Worm (Caenorhabditis elegans) whole organism, L2 larva: ENCODE data around the gene hsp-4.
A peak's percentile ranks its signal among the peaks of the same experiment; 100 is the strongest.

Source experiments
- C34F6.9 ChIP-seq: fragments of 150-350 bp; optimal IDR thresholded peaks from 2 replicates; lab custom pipeline; 2014; ENCODE audit warnings: missing biosample characterization, missing genetic modification characterization
- F13H6.1 ChIP-seq: sonication (generic microtip); optimal IDR thresholded peaks from 2 replicates; lab custom pipeline; 2016; ENCODE audit warnings: missing genetic modification characterization, missing compliant biosample characterization
- Y55F3AM.14 ChIP-seq: fragments of 200-800 bp; sonication (Bioruptor generic); optimal IDR thresholded peaks from 2 replicates; lab custom pipeline; 2018; ENCODE audit warnings: mild to moderate bottlenecking, missing genetic modification characterization, missing compliant biosample characterization
- blmp-1 ChIP-seq: sonication (generic microtip); optimal IDR thresholded peaks from 2 replicates; lab custom pipeline; 2017; ENCODE audit warnings: missing genetic modification characterization, mild to moderate bottlenecking, missing compliant biosample characterization, antibody characterized with exemption, moderate library complexity; ENCODE audit not compliant: insufficient read depth
- ceh-82 ChIP-seq: fragments of 150-350 bp; optimal IDR thresholded peaks from 2 replicates; lab custom pipeline; 2014; ENCODE audit warnings: missing biosample characterization, missing genetic modification characterization
- crh-2 ChIP-seq: sonication (generic microtip); optimal IDR thresholded peaks from 2 replicates; lab custom pipeline; 2017; ENCODE audit warnings: missing biosample characterization, missing genetic modification characterization
- dmd-4 ChIP-seq: sonication (generic microtip); optimal IDR thresholded peaks from 2 replicates; lab custom pipeline; 2017; ENCODE audit warnings: missing biosample characterization, missing genetic modification characterization
- egl-27 ChIP-seq: sonication (generic microtip); optimal IDR thresholded peaks from 3 replicates; lab custom pipeline; 2017; ENCODE audit warnings: missing biosample characterization, missing genetic modification reagents, missing genetic modification characterization
- elt-1 ChIP-seq: fragments of 150-350 bp; optimal IDR thresholded peaks from 2 replicates; lab custom pipeline; 2014; ENCODE audit warnings: missing biosample characterization, missing genetic modification characterization
- elt-3 ChIP-seq: sonication (generic microtip); optimal IDR thresholded peaks from 2 replicates; lab custom pipeline; 2017; ENCODE audit warnings: missing biosample characterization, missing genetic modification characterization
- fos-1 ChIP-seq: fragments of 150-350 bp; optimal IDR thresholded peaks from 2 replicates; lab custom pipeline; 2014; ENCODE audit warnings: missing biosample characterization, missing genetic modification characterization
- gmeb-1 ChIP-seq: fragments of 150-350 bp; optimal IDR thresholded peaks from 2 replicates; lab custom pipeline; 2014; ENCODE audit warnings: missing biosample characterization, missing genetic modification characterization
- lin-13 ChIP-seq: fragments of 150-350 bp; optimal IDR thresholded peaks from 2 replicates; lab custom pipeline; 2014; ENCODE audit warnings: missing biosample characterization, missing genetic modification reagents, missing genetic modification characterization
- lsy-2 ChIP-seq, 2 experiments: fragments of 150-350 bp in 1 of 2; sonication (generic microtip) in 1 of 2; optimal IDR thresholded peaks; 2 replicates each; lab custom pipeline; 2014 to 2017; ENCODE audit warnings: missing biosample characterization in 2 of 2, missing genetic modification characterization in 2 of 2
- mab-5 ChIP-seq: fragments of 150-350 bp; optimal IDR thresholded peaks from 2 replicates; lab custom pipeline; 2014; ENCODE audit warnings: missing biosample characterization, missing genetic modification characterization
- mdl-1 ChIP-seq, 2 experiments: fragments of 150-350 bp in 1 of 2; sonication (generic microtip) in 1 of 2; optimal IDR thresholded peaks; 2 replicates each; lab custom pipeline; 2017; ENCODE audit warnings: missing biosample characterization in 2 of 2, missing genetic modification characterization in 2 of 2
- nhr-10 ChIP-seq: sonication (generic microtip); optimal IDR thresholded peaks from 2 replicates; lab custom pipeline; 2017; ENCODE audit warnings: missing biosample characterization, missing genetic modification characterization
- nhr-11 ChIP-seq: fragments of 150-350 bp; optimal IDR thresholded peaks from 2 replicates; lab custom pipeline; 2014; ENCODE audit warnings: missing biosample characterization, missing genetic modification characterization
- nhr-129 ChIP-seq: fragments of 150-350 bp; optimal IDR thresholded peaks from 2 replicates; lab custom pipeline; 2014; ENCODE audit warnings: missing biosample characterization, missing genetic modification characterization
- nhr-25 ChIP-seq: fragments of 150-350 bp; sonication (generic microtip); optimal IDR thresholded peaks from 3 replicates; lab custom pipeline; 2014; ENCODE audit warnings: missing biosample characterization, missing genetic modification characterization
- nhr-6 ChIP-seq: fragments of 150-350 bp; optimal IDR thresholded peaks from 2 replicates; lab custom pipeline; 2014; ENCODE audit warnings: missing biosample characterization, missing genetic modification characterization
- nhr-77 ChIP-seq: fragments of 150-350 bp; optimal IDR thresholded peaks from 2 replicates; lab custom pipeline; 2014; ENCODE audit warnings: missing biosample characterization, missing genetic modification characterization
- sma-9 ChIP-seq, 2 experiments: fragments of 150-350 bp in 1 of 2; sonication (generic microtip) in 1 of 2; optimal IDR thresholded peaks; 2 replicates each; lab custom pipeline; 2014 to 2016; ENCODE audit warnings: missing genetic modification characterization in 2 of 2, mild to moderate bottlenecking in 1 of 2, missing biosample characterization in 1 of 2, missing compliant biosample characterization in 1 of 2, missing genetic modification reagents in 1 of 2, moderate library complexity in 1 of 2
- snpc-4 ChIP-seq: fragments of 150-350 bp; optimal IDR thresholded peaks from 2 replicates; lab custom pipeline; 2014; ENCODE audit warnings: missing biosample characterization, missing genetic modification characterization
- unc-39 ChIP-seq: fragments of 150-350 bp; optimal IDR thresholded peaks from 2 replicates; lab custom pipeline; 2014; ENCODE audit warnings: missing biosample characterization, missing genetic modification characterization
- unc-55 ChIP-seq: fragments of 150-350 bp; sonication (generic microtip); optimal IDR thresholded peaks from 3 replicates; lab custom pipeline; 2014; ENCODE audit warnings: missing biosample characterization, missing genetic modification reagents, missing genetic modification characterization
- unc-62 ChIP-seq: fragments of 150-350 bp; optimal IDR thresholded peaks from 2 replicates; lab custom pipeline; 2014; ENCODE audit warnings: missing biosample characterization, missing genetic modification reagents, missing genetic modification characterization
- zag-1 ChIP-seq: fragments of 150-350 bp; optimal IDR thresholded peaks from 2 replicates; lab custom pipeline; 2014; ENCODE audit warnings: missing biosample characterization, missing genetic modification characterization
- ztf-1 ChIP-seq: fragments of 200-800 bp; sonication (Bioruptor generic); conservative IDR thresholded peaks from 2 replicates; pipeline ENCODE4 v1.3.6; 2022; ENCODE audit warnings: missing genetic modification characterization, missing compliant biosample characterization
- ztf-11 ChIP-seq: sonication (generic microtip); optimal IDR thresholded peaks from 2 replicates; lab custom pipeline; 2017; ENCODE audit warnings: missing biosample characterization, missing genetic modification characterization
- ztf-4 ChIP-seq: fragments of 150-350 bp; optimal IDR thresholded peaks from 2 replicates; lab custom pipeline; 2014; ENCODE audit warnings: missing biosample characterization, missing genetic modification characterization

hsp-4 gene

DNA sequence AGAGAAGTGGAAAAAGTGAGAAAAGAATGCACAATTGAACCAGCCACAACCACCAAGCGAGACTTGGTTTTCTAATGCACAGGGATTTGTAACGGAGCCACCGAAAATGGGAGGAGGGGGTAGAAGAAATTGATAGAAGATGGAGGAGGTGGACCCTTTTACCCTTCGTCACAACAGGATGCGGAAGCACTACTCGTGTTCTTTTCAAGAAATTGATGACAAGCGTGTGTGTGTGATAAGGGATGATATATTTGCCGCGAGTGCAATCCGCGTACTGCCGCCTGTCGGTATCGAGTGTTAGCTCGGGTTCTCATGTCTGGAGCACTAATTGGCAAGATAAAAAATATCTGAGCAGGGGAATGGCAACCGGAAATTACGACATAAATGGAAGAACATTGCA lies 28.5 kb downstream of the hsp-4 start, which contains the start of gene F21D12.3:
F21D12.3 (minus strand) TSS at position 101 of the 400 bp plus-strand sequence.
- TF ChIP-seq lin-13 (GFP tag; lab: Kevin White, UChicago) (no peak), unc-55 (peak; percentile 44)

DNA sequence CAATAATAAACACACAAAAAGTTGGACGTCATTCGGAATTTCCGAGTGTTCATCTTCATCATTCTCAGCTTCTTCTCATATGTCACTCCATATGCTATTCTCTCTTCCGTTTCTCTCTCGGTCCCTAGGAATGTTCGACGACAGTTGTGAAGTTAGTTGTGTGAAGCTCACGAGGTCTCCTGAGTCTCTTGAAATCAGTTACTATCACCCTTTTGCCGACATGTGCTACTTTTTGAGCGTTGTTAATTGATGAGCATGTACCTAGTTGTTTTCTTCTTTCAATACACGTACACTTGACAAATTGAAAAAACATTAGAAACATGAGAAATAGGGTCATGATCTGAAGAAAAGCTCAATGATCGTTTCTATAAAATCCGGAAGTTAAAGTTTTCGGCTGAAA lies 29.1 kb downstream of the hsp-4 start:
- TF ChIP-seq unc-55 (no peak), nhr-129 (peak; percentile 82), dmd-4 (tag; lab: Kevin White, UChicago) (no peak), nhr-25 (tag; lab: Kevin White, UChicago) (no peak), lsy-2 (tag; optimal IDR thresholded peaks at IDR 0.05; lab: Kevin White, UChicago) (peak in 1 of 2 experiments; percentile 48), crh-2 (tag; lab: Kevin White, UChicago) (peak; percentile 22), C34F6.9 (tag; lab: Kevin White, UChicago) (peak; percentile 57), nhr-6 (peak; percentile 53), sma-9 (GFP tag; optimal IDR thresholded peaks at IDR 0.05; lab: Kevin White, UChicago) (peak; percentile 84), sma-9 (tag; optimal IDR thresholded peaks at IDR 0.05; lab: Kevin White, UChicago) (no peak), mdl-1 (tag; optimal IDR thresholded peaks at IDR 0.05; lab: Kevin White, UChicago) (peak in 1 of 2 experiments; percentile 25), ceh-82 (tag; lab: Kevin White, UChicago) (no peak), ztf-4 (tag; lab: Kevin White, UChicago) (peak; percentile 63), F13H6.1 (tag; lab: Kevin White, UChicago) (peak; percentile 83), lin-13 (GFP tag; lab: Kevin White, UChicago) (peak; percentile 18)

DNA sequence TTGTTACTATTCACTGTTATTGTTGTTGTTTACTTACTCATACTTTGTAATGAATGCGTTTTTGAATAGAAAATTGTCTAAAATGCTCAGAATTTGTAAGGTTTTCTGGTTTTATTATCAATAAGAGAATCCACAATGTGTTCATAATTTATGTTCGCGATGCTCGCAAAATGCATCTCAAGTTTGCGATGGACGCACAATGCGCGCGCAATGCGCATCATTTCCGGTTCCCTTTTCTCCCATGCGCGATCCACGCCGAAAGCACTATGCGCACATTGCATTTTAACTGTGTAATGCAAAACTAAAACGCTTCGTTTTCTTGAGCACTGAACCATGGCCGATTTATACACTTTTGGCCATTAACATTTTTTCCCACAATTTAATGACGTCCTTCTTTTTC lies 33.0 kb downstream of the hsp-4 start:
- TF ChIP-seq unc-55 (peak; percentile 8), snpc-4 (tag; lab: Kevin White, UChicago) (no peak), Y55F3AM.14 (GFP tag; lab: Kevin White, UChicago) (peak; percentile 80)

DNA sequence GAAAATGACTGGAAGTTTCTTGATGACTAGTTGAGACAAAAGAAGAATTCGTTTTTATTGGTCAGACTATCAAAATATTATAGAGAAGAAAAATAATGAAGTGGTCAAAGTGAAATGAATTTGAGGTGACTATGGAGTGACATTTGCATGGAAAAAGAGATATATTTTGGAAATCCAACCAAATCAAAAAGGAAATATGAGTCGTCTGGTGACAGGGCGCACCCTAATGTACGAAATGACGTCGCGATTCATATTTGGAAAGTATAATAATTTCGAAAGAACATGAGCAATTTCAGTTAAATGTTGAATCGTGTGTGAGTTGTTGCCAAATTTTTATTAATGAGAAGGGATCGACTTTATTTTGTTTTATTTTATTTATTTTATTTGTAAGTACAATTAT lies 35.0 kb downstream of the hsp-4 start, which contains the start of gene F21D12.2:
F21D12.2 (plus strand) TSS at position 301 of the 400 bp plus-strand sequence.
- TF ChIP-seq gmeb-1 (tag; lab: Kevin White, UChicago) (no peak), nhr-6 (no peak), nhr-77 (tag; lab: Kevin White, UChicago) (no peak), elt-3 (tag; lab: Kevin White, UChicago) (no peak), nhr-10 (no peak), nhr-25 (tag; lab: Kevin White, UChicago) (no peak), zag-1 (no peak), nhr-11 (tag; lab: Kevin White, UChicago) (no peak), mdl-1 (tag; optimal IDR thresholded peaks at IDR 0.05; lab: Kevin White, UChicago) (no peak), nhr-129 (no peak), lsy-2 (tag; optimal IDR thresholded peaks at IDR 0.05; lab: Kevin White, UChicago) (no peak), fos-1 (tag; lab: Kevin White, UChicago) (no peak), crh-2 (tag; lab: Kevin White, UChicago) (no peak), blmp-1 (tag; lab: Kevin White, UChicago) (no peak), ztf-11 (no peak), unc-62 (GFP tag; lab: Kevin White, UChicago) (no peak), elt-1 (tag; lab: Kevin White, UChicago) (no peak)

DNA sequence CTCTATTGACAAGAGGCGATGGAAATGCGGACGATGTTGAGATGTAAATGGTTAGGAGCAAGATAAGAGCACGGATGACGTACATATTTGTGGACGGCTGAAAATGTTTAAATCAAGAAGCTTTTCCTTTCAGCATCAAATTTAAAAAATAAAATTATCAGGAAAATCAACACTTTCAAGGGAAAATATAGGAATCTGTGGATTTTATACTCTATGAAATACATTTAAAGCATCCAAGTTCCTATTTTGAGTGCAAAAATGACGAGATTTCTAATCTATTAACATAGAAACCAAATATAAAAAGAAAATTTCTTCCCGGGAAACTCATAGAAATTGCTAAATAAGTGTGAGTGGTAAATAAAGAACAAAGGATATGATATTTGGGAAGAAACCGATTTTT lies 38.4 kb downstream of the hsp-4 start, which contains the start of gene F45E12.6:
F45E12.6 (minus strand) TSS at position 101 of the 400 bp plus-strand sequence.
- TF ChIP-seq zag-1 (no peak), ztf-1 (GFP tag; lab: Robert Waterston, UW) (no peak), elt-3 (tag; lab: Kevin White, UChicago) (no peak), egl-27 (tag; lab: Kevin White, UChicago) (no peak)

DNA sequence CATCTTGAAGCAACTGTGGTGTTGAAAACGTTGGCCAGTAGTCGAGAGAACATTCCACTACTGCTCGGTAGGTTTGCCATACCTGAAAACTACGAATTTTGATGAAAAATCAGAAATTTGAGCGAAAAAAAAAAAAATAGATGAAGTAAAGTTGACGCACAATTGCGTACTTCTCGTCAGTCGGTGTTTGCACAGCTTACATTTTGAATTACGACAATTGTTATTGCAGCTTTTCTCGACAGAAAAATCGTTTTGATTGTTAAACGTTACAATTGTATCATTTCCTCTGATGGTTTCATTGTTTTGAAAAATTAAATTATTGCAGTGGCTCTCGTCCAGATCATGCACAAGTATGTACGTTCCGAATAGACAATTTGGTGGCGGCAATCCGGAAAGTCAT lies 42.4 kb downstream of the hsp-4 start, which contains the start of the genes F45E12.5 and cnep-1:
F45E12.5 (minus strand) TSS at position 93 of the 400 bp plus-strand sequence.
cnep-1 (plus strand) TSS at position 326 of the 400 bp plus-strand sequence.
- peak; percentile 36 for TF ChIP-seq unc-55
- TF ChIP-seq unc-39 = no peak
- peak in 1 of 2 experiments; percentile 37 for TF ChIP-seq lsy-2 (tag; optimal IDR thresholded peaks at IDR 0.05; lab: Kevin White, UChicago)
- no peak for TF ChIP-seq mab-5 (tag; lab: Kevin White, UChicago)
- TF ChIP-seq C34F6.9 (tag; lab: Kevin White, UChicago) = peak; percentile 48
- TF ChIP-seq nhr-129 = peak; percentile 41
- TF ChIP-seq crh-2 (tag; lab: Kevin White, UChicago) = no peak
- TF ChIP-seq, all 48 proteins: peak for 4
